Worm (Caenorhabditis elegans) whole organism, young adult: ENCODE measurements around the gene srv-4.

ENCODE experiments used
- D2030.7 ChIP-seq: fragments of 200-800 bp; sonication (Bioruptor generic); IDR thresholded peaks from 2 replicates; pipeline ENCODE4 v1.3.6; 2022; ENCODE audit warnings: missing genetic modification reagents, missing genetic modification characterization, missing compliant biosample characterization
- F23B12.7 ChIP-seq: sonication (generic microtip); optimal IDR thresholded peaks from 2 replicates; lab custom pipeline; 2017; ENCODE audit warnings: missing genetic modification characterization, mild to moderate bottlenecking, missing compliant biosample characterization, antibody characterized with exemption, moderate library complexity; ENCODE audit not compliant: insufficient read depth
- F33H1.4 ChIP-seq: fragments of 200-800 bp; sonication (Bioruptor generic); IDR thresholded peaks from 2 replicates; pipeline ENCODE4 v1.3.6; 2022; ENCODE audit warnings: missing genetic modification reagents, missing genetic modification characterization, missing compliant biosample characterization
- F37B4.10 ChIP-seq: fragments of 200-800 bp; sonication (Bioruptor generic); IDR thresholded peaks from 2 replicates; pipeline ENCODE4 v1.3.6; 2022; ENCODE audit warnings: missing genetic modification characterization, missing compliant biosample characterization
- K11D2.4 ChIP-seq: fragments of 200-800 bp; sonication (Bioruptor generic); IDR thresholded peaks from 2 replicates; pipeline ENCODE4 v1.3.6; 2022; ENCODE audit warnings: missing genetic modification reagents, missing genetic modification characterization, missing compliant biosample characterization
- Y53G8AR.9 ChIP-seq: fragments of 200-800 bp; sonication (Bioruptor generic); conservative IDR thresholded peaks from 2 replicates; pipeline ENCODE4 v1.3.6; 2022; ENCODE audit warnings: missing genetic modification reagents, missing genetic modification characterization, missing compliant biosample characterization
- aptf-3 ChIP-seq: fragments of 200-800 bp; sonication (Bioruptor generic); IDR thresholded peaks from 2 replicates; pipeline ENCODE4 v1.3.6; 2022; ENCODE audit warnings: missing genetic modification characterization, missing compliant biosample characterization
- atf-7 ChIP-seq: sonication (generic microtip); optimal IDR thresholded peaks from 2 replicates; lab custom pipeline; 2017; ENCODE audit warnings: mild to moderate bottlenecking, missing genetic modification characterization, missing compliant biosample characterization
- athp-1 ChIP-seq: sonication (generic microtip); optimal IDR thresholded peaks from 2 replicates; lab custom pipeline; 2017; ENCODE audit warnings: mild to moderate bottlenecking, missing genetic modification characterization, missing compliant biosample characterization
- attf-3 ChIP-seq: fragments of 200-800 bp; sonication (Bioruptor generic); conservative IDR thresholded peaks from 2 replicates; pipeline ENCODE4 v1.3.6; 2022; ENCODE audit warnings: missing genetic modification reagents, missing genetic modification characterization, missing compliant biosample characterization
- bed-2 ChIP-seq: fragments of 200-800 bp; sonication (Bioruptor generic); IDR thresholded peaks from 2 replicates; pipeline ENCODE4 v1.3.6; 2022; ENCODE audit warnings: missing genetic modification reagents, missing genetic modification characterization, missing compliant biosample characterization
- cebp-1 ChIP-seq, 2 experiments: fragments of 200-800 bp in 1 of 2; sonication (Bioruptor generic) in 1 of 2; sonication (generic microtip) in 1 of 2; IDR thresholded peaks in 1 of 2; optimal IDR thresholded peaks in 1 of 2; 2 replicates each; pipeline versions ENCODE4 v1.3.6 to Lab custom; 2017 to 2022; ENCODE audit warnings: missing compliant biosample characterization in 2 of 2, missing genetic modification characterization in 2 of 2, mild to moderate bottlenecking in 1 of 2, missing genetic modification reagents in 1 of 2, moderate library complexity in 1 of 2
- ceh-58 ChIP-seq: fragments of 200-800 bp; sonication (Bioruptor generic); IDR thresholded peaks from 2 replicates; pipeline ENCODE4 v1.3.6; 2022; ENCODE audit warnings: missing genetic modification characterization, missing compliant biosample characterization
- ceh-91 ChIP-seq: fragments of 200-800 bp; sonication (Bioruptor generic); IDR thresholded peaks from 2 replicates; pipeline ENCODE4 v1.3.6; 2022; ENCODE audit warnings: missing genetic modification reagents, missing genetic modification characterization, missing compliant biosample characterization
- chd-7 ChIP-seq: sonication (generic microtip); optimal IDR thresholded peaks from 2 replicates; lab custom pipeline; 2016; ENCODE audit warnings: mild to moderate bottlenecking, missing genetic modification characterization, moderate library complexity, missing compliant biosample characterization
- die-1 ChIP-seq: sonication (generic microtip); optimal IDR thresholded peaks from 2 replicates; lab custom pipeline; 2016; ENCODE audit warnings: missing genotype, mild to moderate bottlenecking, missing genetic modification characterization, missing compliant biosample characterization
- dpff-1 ChIP-seq: sonication (generic microtip); optimal IDR thresholded peaks from 2 replicates; lab custom pipeline; 2017; ENCODE audit warnings: mild to moderate bottlenecking, missing genetic modification characterization, missing compliant biosample characterization
- hlh-26 ChIP-seq: fragments of 200-800 bp; sonication (Bioruptor generic); conservative IDR thresholded peaks from 2 replicates; pipeline ENCODE4 v1.3.6; 2022; ENCODE audit warnings: missing genetic modification reagents, missing genetic modification characterization, missing compliant biosample characterization
- hmg-1.2 ChIP-seq: fragments of 200-800 bp; sonication (Bioruptor generic); IDR thresholded peaks from 2 replicates; pipeline ENCODE4 v1.3.6; 2022; ENCODE audit warnings: missing genetic modification reagents, missing genetic modification characterization, missing compliant biosample characterization
- lin-40 ChIP-seq: sonication (generic microtip); optimal IDR thresholded peaks from 2 replicates; lab custom pipeline; 2016; ENCODE audit warnings: missing genetic modification characterization, mild to moderate bottlenecking, missing compliant biosample characterization, missing genotype, missing genetic modification reagents
- mel-28 ChIP-seq: sonication (generic microtip); optimal IDR thresholded peaks from 2 replicates; lab custom pipeline; 2016; ENCODE audit warnings: borderline replicate concordance, mild to moderate bottlenecking, missing genetic modification characterization, missing compliant biosample characterization
- mes-4 ChIP-seq: sonication (generic microtip); optimal IDR thresholded peaks from 2 replicates; lab custom pipeline; 2016; ENCODE audit warnings: missing genotype, missing genetic modification characterization, missing compliant biosample characterization
- nfya-1 ChIP-seq: sonication (generic microtip); optimal IDR thresholded peaks from 2 replicates; lab custom pipeline; 2017; ENCODE audit warnings: antibody characterized with exemption, missing compliant biosample characterization, missing genetic modification characterization, borderline replicate concordance; ENCODE audit not compliant: insufficient read depth
- nfyb-1 ChIP-seq: fragments of 200-800 bp; sonication (Bioruptor generic); IDR thresholded peaks from 2 replicates; pipeline ENCODE4 v1.3.6; 2022; ENCODE audit warnings: missing genetic modification reagents, missing genetic modification characterization, missing compliant biosample characterization
- nhr-80 ChIP-seq: sonication (generic microtip); optimal IDR thresholded peaks from 2 replicates; lab custom pipeline; 2016; ENCODE audit warnings: missing genetic modification characterization, missing compliant biosample characterization
- snpc-1.1 ChIP-seq: sonication (generic microtip); optimal IDR thresholded peaks from 2 replicates; lab custom pipeline; 2017; ENCODE audit warnings: missing genetic modification characterization, mild to moderate bottlenecking, missing compliant biosample characterization, antibody characterized with exemption, moderate library complexity, missing genotype, missing genetic modification reagents; ENCODE audit not compliant: insufficient read depth
- snpc-3.4 ChIP-seq: sonication (generic microtip); optimal IDR thresholded peaks from 2 replicates; lab custom pipeline; 2017; ENCODE audit warnings: missing genetic modification characterization, mild to moderate bottlenecking, missing compliant biosample characterization, antibody characterized with exemption, moderate library complexity, missing genotype, missing genetic modification reagents
- somi-1 ChIP-seq: fragments of 200-800 bp; sonication (Bioruptor generic); optimal IDR thresholded peaks from 2 replicates; lab custom pipeline; 2018; ENCODE audit warnings: mild to moderate bottlenecking, missing genetic modification characterization, missing compliant biosample characterization
- tlf-1 ChIP-seq: fragments of 200-800 bp; sonication (Bioruptor generic); optimal IDR thresholded peaks from 2 replicates; lab custom pipeline; 2018; ENCODE audit warnings: mild to moderate bottlenecking, missing genetic modification characterization, missing compliant biosample characterization
- unc-130 ChIP-seq: sonication (generic microtip); optimal IDR thresholded peaks from 2 replicates; lab custom pipeline; 2016; ENCODE audit warnings: missing genetic modification reagents, missing genetic modification characterization, missing compliant biosample characterization
- zfh-2 ChIP-seq: fragments of 200-800 bp; sonication (Bioruptor generic); conservative IDR thresholded peaks from 2 replicates; pipeline ENCODE4 v1.3.6; 2022; ENCODE audit warnings: missing genetic modification reagents, missing genetic modification characterization, missing compliant biosample characterization
- ztf-25 ChIP-seq: fragments of 200-800 bp; sonication (Bioruptor generic); IDR thresholded peaks from 2 replicates; pipeline ENCODE4 v1.3.6; 2022; ENCODE audit warnings: missing genetic modification reagents, missing genetic modification characterization, missing compliant biosample characterization
- ztf-26 ChIP-seq: sonication (generic microtip); optimal IDR thresholded peaks from 2 replicates; lab custom pipeline; 2017; ENCODE audit warnings: missing genetic modification characterization, missing compliant biosample characterization
- ztf-28 ChIP-seq: fragments of 200-800 bp; sonication (Bioruptor generic); IDR thresholded peaks from 2 replicates; pipeline ENCODE4 v1.3.6; 2022; ENCODE audit warnings: missing genetic modification reagents, missing genetic modification characterization, missing compliant biosample characterization
- ztf-6 ChIP-seq: fragments of 200-800 bp; sonication (Bioruptor generic); IDR thresholded peaks from 2 replicates; pipeline ENCODE4 v1.3.6; 2022; ENCODE audit warnings: missing genetic modification reagents, missing genetic modification characterization, missing compliant biosample characterization

Gene srv-4

DNA sequence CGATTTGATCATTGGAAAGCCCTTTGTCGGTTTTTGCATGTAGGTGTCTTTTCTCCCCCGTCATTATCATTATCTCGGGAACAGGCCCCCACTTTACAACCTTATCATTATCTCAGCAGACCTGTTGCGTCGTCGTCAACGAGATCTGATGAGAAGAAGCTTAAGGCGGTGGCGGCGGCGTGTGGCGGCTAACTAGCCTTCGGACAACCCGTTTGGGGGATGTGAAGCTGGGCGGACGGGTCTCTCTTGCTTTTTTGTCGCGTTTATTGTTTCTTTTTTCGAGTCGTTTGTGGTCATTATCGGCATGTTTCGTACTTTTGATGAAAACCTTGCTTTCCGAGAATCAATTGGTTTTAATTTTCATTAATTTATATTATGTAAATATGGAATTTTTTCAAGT, 11.8 kb upstream of the srv-4 start:
- TF ChIP-seq mel-28 (tag; lab: Kevin White, UChicago) (no peak), ztf-25 (no peak), hlh-26 (GFP tag; lab: Robert Waterston, UW) (no peak), dpff-1 (no peak), nfya-1 (tag; lab: Kevin White, UChicago) (no peak), tlf-1 (GFP tag; lab: Kevin White, UChicago) (no peak), K11D2.4 (GFP tag; lab: Robert Waterston, UW) (no peak)
- TF ChIP-seq, all 124 proteins: peak for 0

DNA sequence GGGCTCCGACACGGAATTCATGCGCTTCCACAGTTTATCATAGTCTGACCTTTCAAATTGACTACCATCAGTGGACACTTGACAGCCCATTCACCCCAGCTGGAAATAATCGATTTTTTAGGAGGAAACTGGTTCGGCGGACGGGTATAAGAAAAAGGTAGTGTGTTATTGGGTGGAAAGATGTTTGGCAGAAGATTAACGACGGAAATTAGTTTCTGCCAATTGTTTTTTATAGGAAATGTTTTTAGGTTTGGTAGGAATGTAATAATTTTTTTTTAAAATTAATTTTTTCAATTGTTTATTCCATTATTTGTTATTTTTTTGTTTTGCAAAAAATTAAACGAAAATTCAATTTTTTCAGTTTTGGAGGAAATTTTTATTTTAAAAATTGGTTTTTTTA, 10.8 kb upstream of the srv-4 start, which contains the start of gene F15E6.9:
TSS of gene F15E6.9 (minus strand) at position 101 of the 400 bp plus-strand sequence.
- TF ChIP-seq ceh-58 (GFP tag; lab: Robert Waterston, UW) (no peak), ztf-28 (GFP tag; lab: Robert Waterston, UW) (no peak), F37B4.10 (GFP tag; lab: Robert Waterston, UW) (no peak), F33H1.4 (GFP tag; lab: Robert Waterston, UW) (no peak), snpc-3.4 (tag; lab: Kevin White, UChicago) (no peak), mes-4 (tag; lab: Kevin White, UChicago) (no peak), D2030.7 (GFP tag; lab: Robert Waterston, UW) (no peak), F23B12.7 (no peak), ztf-6 (GFP tag; lab: Robert Waterston, UW) (no peak), snpc-1.1 (tag; lab: Kevin White, UChicago) (no peak), bed-2 (GFP tag; lab: Robert Waterston, UW) (no peak), ztf-25 (no peak), cebp-1 (GFP tag; IDR thresholded peaks at IDR 0.05; lab: Robert Waterston, UW) (no peak), cebp-1 (tag; optimal IDR thresholded peaks at IDR 0.05; lab: Kevin White, UChicago) (no peak)

DNA sequence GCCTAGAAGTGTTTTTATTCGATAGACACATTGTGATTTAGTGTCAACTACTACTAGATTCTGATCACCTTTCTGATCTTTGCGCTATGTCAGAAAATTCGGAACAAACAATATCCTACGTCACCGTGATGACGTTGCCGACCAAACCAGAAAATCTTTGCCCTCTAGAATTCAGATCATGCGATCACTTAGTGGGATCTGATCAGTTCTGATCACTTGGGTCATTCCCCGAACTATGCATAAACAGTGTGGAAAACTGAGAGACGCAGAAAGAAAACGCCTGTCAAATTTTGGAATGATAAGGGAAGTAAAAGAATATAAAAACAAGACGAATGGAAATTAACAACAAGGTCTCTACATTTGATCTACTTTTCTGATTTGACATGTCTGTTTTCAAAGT, 6.3 kb upstream of the srv-4 start, which contains the start of gene F15E6.3:
TSS of gene F15E6.3 (plus strand) at position 344 of the 400 bp plus-strand sequence.
- TF ChIP-seq somi-1 (GFP tag; lab: Kevin White, UChicago): peak; percentile 14
- TF ChIP-seq ztf-26: peak; percentile 67
- peak; percentile 22; the same call in 1 of the 2 replicates for TF ChIP-seq nfyb-1 (GFP tag; lab: Robert Waterston, UW)
- no peak for TF ChIP-seq aptf-3 (GFP tag; lab: Robert Waterston, UW)
- no peak for TF ChIP-seq unc-130 (GFP tag; lab: Kevin White, UChicago)
- TF ChIP-seq nhr-80 (tag; lab: Kevin White, UChicago): peak; percentile 1
- peak; percentile 34 for TF ChIP-seq atf-7 (tag; lab: Kevin White, UChicago)
- TF ChIP-seq zfh-2 (GFP tag; lab: Robert Waterston, UW): no peak
- no peak for TF ChIP-seq attf-3
- TF ChIP-seq hmg-1.2 (GFP tag; lab: Robert Waterston, UW): peak; percentile 58; the same call in 1 of the 2 replicates
- no peak for TF ChIP-seq snpc-1.1 (tag; lab: Kevin White, UChicago)
- no peak for TF ChIP-seq chd-7 (tag; lab: Kevin White, UChicago)
- no peak for TF ChIP-seq ceh-91
- TF ChIP-seq Y53G8AR.9 (GFP tag; lab: Robert Waterston, UW): no peak
- no peak for TF ChIP-seq F23B12.7
- TF ChIP-seq ztf-6 (GFP tag; lab: Robert Waterston, UW): no peak
- no peak for TF ChIP-seq athp-1 (tag; lab: Kevin White, UChicago)
- TF ChIP-seq lin-40 (tag; lab: Kevin White, UChicago): no peak
- TF ChIP-seq die-1 (tag; lab: Kevin White, UChicago): no peak
